Fruit fly (Drosophila melanogaster): ENCODE data around the gene jvl.

The jvl gene

dm6 chr3R:14706354-14706753 lies 35.0 kb upstream of the jvl start (continued):
- peak; percentile 55 for TF ChIP-seq Sox102F (GFP tag; optimal IDR thresholded peaks at IDR 0.05)

dm6 chr3R:14706860-14707259 lies 34.5 kb upstream of the jvl start:
- TF ChIP-seq CG12299 (tag; optimal IDR thresholded peaks at IDR 0.05) (peak; percentile 45), Hey (tag; optimal IDR thresholded peaks at IDR 0.05) (no peak), Opbp (GFP tag; IDR thresholded peaks at IDR 0.05; ENCODE audit: partially characterized antibody) (no peak), CG14860 (GFP tag; IDR thresholded peaks at IDR 0.05; ENCODE audit: partially characterized antibody) (peak; percentile 80), CG14667 (GFP tag; IDR thresholded peaks at IDR 0.05) (0 out of 2 replicates have a peak, but pooled peaks have one; percentile 22), Jarid2 (GFP tag; optimal IDR thresholded peaks at IDR 0.05) (no peak), odd (GFP tag; optimal IDR thresholded peaks at IDR 0.05) (no peak), Dek (tag; optimal IDR thresholded peaks at IDR 0.05) (peak; percentile 21), nom (GFP tag; optimal IDR thresholded peaks at IDR 0.05) (no peak), CG14014 (GFP tag; IDR thresholded peaks at IDR 0.05) (peak; percentile 84), CG10462 (GFP tag; optimal IDR thresholded peaks at IDR 0.05) (no peak), Chrac-16 (GFP tag; optimal IDR thresholded peaks at IDR 0.05) (peak; percentile 45), CG10543 (GFP tag; optimal IDR thresholded peaks at IDR 0.05) (no peak), Ada2b (GFP tag; IDR thresholded peaks at IDR 0.05) (peak; percentile 76), Gug (GFP tag; IDR thresholded peaks at IDR 0.05) (peak; percentile 67; the same call in 2 of the 4 replicates), CG6654 (GFP tag; optimal IDR thresholded peaks at IDR 0.05) (no peak), HLH54F (GFP tag; optimal IDR thresholded peaks at IDR 0.05) (peak; percentile 71), CkIIα-i1 (GFP tag; IDR thresholded peaks at IDR 0.05) (no peak), CG12769 (tag; optimal IDR thresholded peaks at IDR 0.05) (peak; percentile 80), B-H1 (GFP tag; IDR thresholded peaks at IDR 0.05) (peak; percentile 55; the same call in 2 of the 3 replicates), CG5953 (GFP tag; IDR thresholded peaks at IDR 0.05) (peak; percentile 73), trem (tag; optimal IDR thresholded peaks at IDR 0.05) (no peak), crc (GFP tag; optimal IDR thresholded peaks at IDR 0.05) (peak; percentile 46), CG12391 (tag; optimal IDR thresholded peaks at IDR 0.05) (peak; percentile 25), CG30431 (GFP tag; optimal IDR thresholded peaks at IDR 0.05) (peak; percentile 23), CG10147 (GFP tag; optimal IDR thresholded peaks at IDR 0.05) (no peak), exex (tag; optimal IDR thresholded peaks at IDR 0.05) (no peak), tna (GFP tag; IDR thresholded peaks at IDR 0.05; ENCODE audit: partially characterized antibody) (peak; percentile 86), CG3838 (GFP tag; optimal IDR thresholded peaks at IDR 0.05) (no peak), jing (GFP tag; optimal IDR thresholded peaks at IDR 0.05) (peak; percentile 13), CG18764 (GFP tag; optimal IDR thresholded peaks at IDR 0.05) (no peak), nerfin-1 (tag; optimal IDR thresholded peaks at IDR 0.05) (no peak), jumu (GFP tag; optimal IDR thresholded peaks at IDR 0.05) (peak; percentile 37), Mad (GFP tag; optimal IDR thresholded peaks at IDR 0.05) (peak; percentile 5), CG34376 (GFP tag; optimal IDR thresholded peaks at IDR 0.05) (no peak), p53 (GFP tag; optimal IDR thresholded peaks at IDR 0.05) (peak; percentile 3), CG43689 (GFP tag; IDR thresholded peaks at IDR 0.05) (no peak; the same call in 1 of the 2 replicates), CG12071 (GFP tag; optimal IDR thresholded peaks at IDR 0.05) (no peak), gsb (GFP tag; IDR thresholded peaks at IDR 0.05) (peak; percentile 65), CG13775 (GFP tag; optimal IDR thresholded peaks at IDR 0.05) (peak; percentile 22), cad (GFP tag; optimal IDR thresholded peaks at IDR 0.05) (no peak), CG11398 (GFP tag; optimal IDR thresholded peaks at IDR 0.05) (no peak), CG3065 (GFP tag; optimal IDR thresholded peaks at IDR 0.05) (no peak), HmgD (GFP tag; optimal IDR thresholded peaks at IDR 0.05) (no peak), CG11560 (tag; IDR thresholded peaks at IDR 0.05) (peak; percentile 49; the same call in 2 of the 3 replicates), dmrt99B (tag; optimal IDR thresholded peaks at IDR 0.05) (peak; percentile 74), bab2 (GFP tag; optimal IDR thresholded peaks at IDR 0.05) (peak; percentile 43), mld (GFP tag; IDR thresholded peaks at IDR 0.05; ENCODE audit: partially characterized antibody) (0 out of 3 replicates have a peak, but pooled peaks have one; percentile 32)

All from whole organism, embryonic.